Worm (Caenorhabditis elegans) whole organism, L4 larva: ENCODE data around the gene mltn-11.

ENCODE experiments used
- lin-39 ChIP-seq: fragments of 150-350 bp; optimal IDR thresholded peaks from 2 replicates; lab custom pipeline; 2014; ENCODE audit warnings: missing biosample characterization, missing genetic modification reagents, missing genetic modification characterization
- nhr-10 ChIP-seq: fragments of 150-350 bp; optimal IDR thresholded peaks from 2 replicates; lab custom pipeline; 2014; ENCODE audit warnings: missing biosample characterization, missing genetic modification characterization
- zag-1 ChIP-seq: fragments of 150-350 bp; optimal IDR thresholded peaks from 2 replicates; lab custom pipeline; 2014; ENCODE audit warnings: missing biosample characterization, missing genetic modification characterization

DNA sequence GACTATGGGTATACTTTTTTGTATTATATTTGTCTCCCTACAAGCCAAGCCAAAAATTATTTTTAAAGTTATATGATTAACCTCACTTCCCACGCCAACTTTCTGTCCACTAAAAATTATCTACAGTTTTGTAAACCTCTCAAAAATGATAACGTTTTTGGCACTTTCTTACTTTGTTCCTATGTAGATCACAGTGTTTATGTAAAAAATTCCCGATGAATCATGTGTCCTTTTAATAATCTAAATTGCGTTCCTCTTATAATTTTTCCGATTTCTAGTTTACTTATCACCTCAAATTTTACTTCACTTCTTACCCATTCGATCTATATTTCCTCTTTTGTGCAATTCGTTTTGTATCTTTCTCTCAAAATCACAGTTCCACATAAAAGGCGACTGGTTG lies 31.7 kb upstream of the mltn-11 start:
- TF ChIP-seq nhr-10 (tag; lab: Kevin White, UChicago): no peak
- no peak for TF ChIP-seq zag-1 (tag; lab: Kevin White, UChicago)
- TF ChIP-seq lin-39: no peak
